Fruit fly (Drosophila melanogaster): ENCODE measurements around the gene beat-IV.
A peak's percentile ranks its signal among the peaks of the same experiment; 100 is the strongest.

Gene beat-IV

DNA sequence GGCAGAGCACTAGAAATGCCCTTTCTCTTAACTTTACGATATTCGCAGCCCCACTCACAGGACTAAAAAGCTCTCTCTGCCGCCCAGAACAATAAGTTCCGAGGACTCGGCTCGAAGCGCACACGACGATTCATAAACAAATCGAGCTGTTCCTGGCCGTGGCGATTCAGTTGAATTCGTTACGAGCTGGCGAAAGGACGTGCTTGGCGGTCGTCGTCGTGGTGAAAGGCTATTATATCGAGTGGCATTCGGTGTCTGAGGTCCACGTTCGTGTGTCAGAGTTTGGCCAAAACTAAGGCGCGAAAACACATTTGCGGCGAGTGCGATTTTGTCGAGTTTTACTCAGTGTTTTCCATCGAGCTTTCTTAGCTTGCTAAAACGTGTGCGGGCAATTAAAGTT, at the start of gene beat-IV:
Gene beat-IV, plus strand, starts transcription at position 169 of the 400 bp plus-strand sequence.
- TF ChIP-seq usp (GFP tag; optimal IDR thresholded peaks at IDR 0.05) (no peak), EcR (GFP tag; optimal IDR thresholded peaks at IDR 0.05) (no peak), Dll (optimal IDR thresholded peaks at IDR 0.05) (no peak), CG8478 (optimal IDR thresholded peaks at IDR 0.05) (no peak), psq (optimal IDR thresholded peaks at IDR 0.05) (no peak), pan (optimal IDR thresholded peaks at IDR 0.05) (no peak)

DNA sequence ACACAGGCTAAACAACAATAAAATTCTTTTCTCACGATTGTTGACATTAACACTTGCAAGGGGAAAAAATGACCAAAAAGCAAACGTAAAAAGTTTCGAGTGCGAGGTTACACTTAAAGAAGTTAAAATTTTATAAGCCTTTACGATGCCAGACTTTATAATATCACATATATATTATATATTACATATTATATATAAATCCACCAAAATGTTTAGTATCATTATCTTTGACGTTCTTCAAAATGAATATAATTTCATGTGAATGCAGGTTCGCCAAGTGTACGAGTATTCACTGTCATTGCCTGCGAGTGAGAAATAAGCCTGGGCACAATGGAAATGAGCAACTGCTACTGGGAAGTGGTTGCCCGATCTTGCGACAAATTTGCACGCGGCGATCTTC, 48.9 kb upstream of the beat-IV start:
- TF ChIP-seq CG8478 (optimal IDR thresholded peaks at IDR 0.05): no peak
- TF ChIP-seq usp (GFP tag; optimal IDR thresholded peaks at IDR 0.05): no peak
- no peak for TF ChIP-seq psq (optimal IDR thresholded peaks at IDR 0.05)
- no peak for TF ChIP-seq Dll (optimal IDR thresholded peaks at IDR 0.05)
- no peak for TF ChIP-seq pan (optimal IDR thresholded peaks at IDR 0.05)
- no peak for TF ChIP-seq EcR (GFP tag; optimal IDR thresholded peaks at IDR 0.05)

DNA sequence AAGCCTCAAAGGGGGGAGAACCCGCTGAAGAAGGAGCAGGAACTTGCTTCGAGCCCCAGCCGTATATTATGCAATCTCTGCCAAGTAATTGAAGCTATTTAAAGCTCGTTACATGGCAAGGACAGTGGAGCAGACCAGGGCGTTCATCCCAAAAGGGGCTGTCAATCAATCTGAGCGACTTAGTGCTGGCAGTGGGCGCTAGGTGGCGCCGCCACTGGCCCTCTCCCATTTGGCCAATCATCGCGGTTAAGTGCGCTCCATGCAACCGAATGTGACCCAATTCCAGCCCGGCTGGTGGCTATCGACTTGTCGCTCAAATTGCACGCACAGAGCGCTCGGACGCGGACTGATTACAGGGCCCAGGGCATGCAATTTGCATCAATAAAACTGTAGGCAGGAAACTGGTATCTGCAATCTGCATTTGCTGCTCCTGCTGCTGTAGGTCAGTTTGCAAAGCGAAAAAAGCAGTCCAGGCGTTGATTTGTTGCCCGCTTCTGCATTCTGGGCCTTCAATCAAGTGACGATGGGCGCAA, 47.7 kb upstream of the beat-IV start:
- TF ChIP-seq usp (GFP tag; optimal IDR thresholded peaks at IDR 0.05) (no peak), CG8478 (optimal IDR thresholded peaks at IDR 0.05) (no peak), EcR (GFP tag; optimal IDR thresholded peaks at IDR 0.05) (no peak), pan (optimal IDR thresholded peaks at IDR 0.05) (no peak), Dll (optimal IDR thresholded peaks at IDR 0.05) (peak; percentile 78)

DNA sequence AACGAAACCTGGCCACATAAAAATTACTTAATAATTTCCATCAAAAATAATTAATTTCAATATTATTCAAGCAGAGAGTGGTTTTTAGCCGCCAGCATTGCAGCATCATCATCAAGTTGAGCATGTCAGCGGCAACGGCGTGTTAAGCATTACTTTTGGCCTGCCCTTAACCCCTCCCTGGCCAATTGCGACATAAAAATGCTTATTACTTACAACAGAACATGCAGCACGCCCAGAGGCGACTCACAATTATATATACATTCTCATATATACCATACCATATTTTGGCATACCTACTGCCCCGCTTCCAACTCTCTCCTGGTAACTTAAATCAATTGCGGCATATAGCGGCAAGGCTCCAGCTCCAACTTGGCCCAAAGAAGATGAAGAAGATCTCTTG, 45.9 kb upstream of the beat-IV start:
- TF ChIP-seq Dll (optimal IDR thresholded peaks at IDR 0.05) (peak; percentile 29), EcR (GFP tag; optimal IDR thresholded peaks at IDR 0.05) (no peak)

DNA sequence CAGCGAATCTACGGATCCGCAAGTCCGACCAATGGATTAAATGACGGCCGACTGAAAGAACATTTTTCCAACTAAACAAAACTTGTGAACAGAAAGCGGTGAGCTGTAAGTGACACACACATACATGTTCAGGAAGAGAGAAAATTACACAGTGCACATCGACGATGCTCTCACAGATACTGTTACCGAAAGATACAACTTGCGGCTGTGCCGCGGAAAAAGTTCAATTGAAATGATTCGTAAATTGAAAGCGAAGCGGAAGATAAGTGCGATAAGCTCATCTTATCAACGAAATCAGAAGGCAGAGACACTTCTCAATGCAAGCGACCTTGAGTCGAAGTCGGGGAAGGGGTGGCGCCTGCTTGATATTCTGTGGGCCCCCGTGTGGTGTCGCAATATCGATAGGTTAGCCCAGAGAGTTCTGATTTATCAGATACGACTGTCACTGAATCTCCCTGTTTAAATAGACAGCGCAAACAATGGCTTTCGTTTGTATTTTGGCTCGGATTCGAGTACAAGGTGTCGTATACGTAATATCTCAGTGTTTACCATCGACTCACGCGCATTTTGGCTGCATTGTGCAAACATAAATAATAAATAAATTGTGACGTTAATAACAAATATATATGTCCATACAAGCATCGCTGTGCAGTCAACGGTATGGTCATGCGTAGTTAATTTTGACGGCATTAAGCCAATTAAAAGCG, 37.7 kb upstream of the beat-IV start, which contains the start of gene Irk2:
Gene Irk2, minus strand, starts transcription at position 51 of the 707 bp plus-strand sequence.
- TF ChIP-seq pan (optimal IDR thresholded peaks at IDR 0.05) (no peak), EcR (GFP tag; optimal IDR thresholded peaks at IDR 0.05) (no peak), CG8478 (optimal IDR thresholded peaks at IDR 0.05) (no peak), usp (GFP tag; optimal IDR thresholded peaks at IDR 0.05) (no peak), psq (optimal IDR thresholded peaks at IDR 0.05) (no peak), Dll (optimal IDR thresholded peaks at IDR 0.05) (no peak)

DNA sequence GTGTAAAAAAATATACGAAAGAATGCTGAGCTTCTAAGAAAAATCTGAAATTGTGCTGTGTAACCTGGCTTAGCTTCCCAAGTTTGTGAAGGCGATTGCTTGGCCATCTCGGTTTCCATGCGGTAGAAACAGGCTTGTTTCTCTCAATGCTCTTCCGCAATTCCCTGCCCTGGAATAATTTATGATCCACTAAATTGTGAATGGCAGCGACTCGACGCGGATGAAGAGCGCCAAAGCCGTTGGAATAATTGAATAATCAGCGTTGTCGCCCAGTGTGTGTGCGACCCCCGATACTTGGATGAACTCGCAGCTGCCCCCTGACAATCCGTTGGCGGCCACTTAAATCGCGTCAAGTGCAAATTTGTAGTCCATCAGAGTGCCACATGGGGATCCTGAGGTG, 35.7 kb upstream of the beat-IV start, which contains the start of gene CG10177:
Gene CG10177, minus strand, starts transcription at position 101 of the 400 bp plus-strand sequence.
- TF ChIP-seq usp (GFP tag; optimal IDR thresholded peaks at IDR 0.05) (no peak), EcR (GFP tag; optimal IDR thresholded peaks at IDR 0.05) (no peak), psq (optimal IDR thresholded peaks at IDR 0.05) (no peak), CG8478 (optimal IDR thresholded peaks at IDR 0.05) (no peak), Dll (optimal IDR thresholded peaks at IDR 0.05) (no peak), pan (optimal IDR thresholded peaks at IDR 0.05) (no peak)

DNA sequence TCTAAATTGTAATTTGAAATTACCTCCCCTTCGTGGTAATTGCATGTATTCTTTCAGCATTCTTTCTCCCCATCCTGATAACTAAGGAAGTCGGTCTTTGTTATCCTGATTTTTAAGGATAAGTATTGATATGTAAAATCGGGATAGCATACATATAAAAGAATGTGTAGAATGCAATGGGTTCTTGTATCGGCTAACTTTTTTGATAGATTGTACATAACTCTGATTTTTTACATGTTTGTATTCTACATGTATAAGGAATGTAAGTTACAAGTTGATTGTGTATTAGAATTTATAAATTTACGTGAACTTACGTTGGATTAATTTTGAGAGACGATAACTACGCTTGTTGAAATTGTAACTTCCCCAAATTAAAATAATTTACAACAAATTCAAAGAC, 34.9 kb upstream of the beat-IV start:
- TF ChIP-seq pan (optimal IDR thresholded peaks at IDR 0.05) (no peak), EcR (GFP tag; optimal IDR thresholded peaks at IDR 0.05) (no peak), usp (GFP tag; optimal IDR thresholded peaks at IDR 0.05) (no peak), CG8478 (optimal IDR thresholded peaks at IDR 0.05) (no peak), Dll (optimal IDR thresholded peaks at IDR 0.05) (no peak), psq (optimal IDR thresholded peaks at IDR 0.05) (no peak)

DNA sequence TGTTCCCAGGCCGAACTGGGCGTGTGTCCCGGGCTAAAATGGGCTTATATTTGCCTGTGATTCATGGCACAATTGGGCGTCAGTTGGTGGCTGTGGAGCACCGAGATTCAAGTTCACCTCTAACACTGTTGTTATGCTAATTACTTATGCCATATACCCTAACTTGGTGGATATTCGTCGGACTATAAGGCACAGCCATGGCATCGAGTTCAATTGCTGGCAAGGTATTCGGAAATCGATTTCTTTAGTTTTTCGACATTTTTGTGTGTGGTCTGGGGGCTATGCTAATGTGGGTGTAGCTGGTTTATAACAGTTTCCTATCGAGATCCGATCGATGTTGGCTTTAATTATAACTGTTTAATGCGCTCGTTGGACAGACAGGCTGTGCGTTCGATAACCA, 31.1 kb upstream of the beat-IV start:
- TF ChIP-seq usp (GFP tag; optimal IDR thresholded peaks at IDR 0.05) (no peak), pan (optimal IDR thresholded peaks at IDR 0.05) (no peak), EcR (GFP tag; optimal IDR thresholded peaks at IDR 0.05) (no peak), Dll (optimal IDR thresholded peaks at IDR 0.05) (no peak), psq (optimal IDR thresholded peaks at IDR 0.05) (no peak), CG8478 (optimal IDR thresholded peaks at IDR 0.05) (no peak)

DNA sequence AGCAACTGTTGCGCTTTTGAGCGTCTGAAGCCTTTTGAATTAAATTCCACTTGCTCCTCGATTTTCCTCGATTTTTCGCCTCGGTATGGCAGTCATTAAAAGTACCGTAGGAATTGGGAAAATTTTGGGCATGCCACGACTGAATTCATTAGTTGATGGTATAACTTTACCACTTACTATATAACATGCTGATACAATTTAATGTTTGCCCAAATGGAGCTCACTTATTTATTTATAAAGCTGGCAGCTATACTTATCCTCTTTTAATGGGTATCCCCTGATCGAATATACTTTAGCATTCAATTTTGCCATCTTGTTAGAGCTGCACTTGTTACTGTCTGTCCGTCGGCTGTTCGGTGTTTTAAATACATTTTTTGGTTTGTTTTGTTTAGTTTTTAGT, 29.8 kb upstream of the beat-IV start:
- no peak for TF ChIP-seq usp (GFP tag; optimal IDR thresholded peaks at IDR 0.05)
- no peak for TF ChIP-seq CG8478 (optimal IDR thresholded peaks at IDR 0.05)
- TF ChIP-seq psq (optimal IDR thresholded peaks at IDR 0.05): no peak

DNA sequence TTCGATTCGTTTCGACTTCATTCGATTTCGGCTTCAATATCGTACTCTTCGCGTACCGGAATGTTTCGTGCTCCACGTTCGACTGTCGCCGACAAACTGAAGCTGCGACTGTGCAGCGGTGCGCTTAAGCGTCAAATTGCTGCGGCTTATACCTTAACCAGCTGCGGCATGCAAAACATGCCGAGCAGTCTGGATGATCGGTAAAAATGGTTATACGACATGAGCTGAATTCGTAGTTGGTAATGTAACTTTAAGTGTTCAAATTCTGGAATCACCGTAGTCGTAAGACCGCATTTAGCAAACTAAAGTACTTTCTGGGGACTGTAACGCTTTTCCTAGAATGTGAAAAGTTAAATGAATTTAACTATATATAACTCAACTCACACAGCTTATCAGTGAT, 26.3 kb upstream of the beat-IV start, which contains the start of gene CG10175:
Gene CG10175, minus strand, starts transcription at position 101 of the 400 bp plus-strand sequence.
- TF ChIP-seq Dll (optimal IDR thresholded peaks at IDR 0.05): no peak
- no peak for TF ChIP-seq CG8478 (optimal IDR thresholded peaks at IDR 0.05)

DNA sequence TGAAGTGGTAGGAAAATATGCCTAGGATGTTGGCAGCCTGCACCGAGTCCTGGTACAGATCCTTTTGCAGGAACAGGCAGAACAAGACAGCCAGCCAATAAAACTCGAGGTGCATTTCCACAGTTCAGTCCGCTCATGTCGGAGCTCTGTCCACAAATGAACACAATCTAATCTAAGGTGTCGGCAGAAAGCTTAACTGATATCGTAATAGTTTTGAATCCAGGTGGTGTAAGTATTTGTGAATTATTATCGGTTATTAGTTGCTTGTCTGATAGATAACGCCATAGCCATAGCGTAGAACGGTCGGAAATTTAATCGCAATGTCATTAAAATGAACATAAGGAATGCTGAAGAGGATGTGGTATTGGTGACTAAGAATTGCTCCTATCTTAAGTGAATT, 22.6 kb upstream of the beat-IV start, which contains the start of gene Ugt303B3:
Gene Ugt303B3, minus strand, starts transcription at position 159 of the 400 bp plus-strand sequence.
- TF ChIP-seq pan (optimal IDR thresholded peaks at IDR 0.05) (no peak), CG8478 (optimal IDR thresholded peaks at IDR 0.05) (no peak), psq (optimal IDR thresholded peaks at IDR 0.05) (no peak), EcR (GFP tag; optimal IDR thresholded peaks at IDR 0.05) (no peak), usp (GFP tag; optimal IDR thresholded peaks at IDR 0.05) (no peak), Dll (optimal IDR thresholded peaks at IDR 0.05) (no peak)

DNA sequence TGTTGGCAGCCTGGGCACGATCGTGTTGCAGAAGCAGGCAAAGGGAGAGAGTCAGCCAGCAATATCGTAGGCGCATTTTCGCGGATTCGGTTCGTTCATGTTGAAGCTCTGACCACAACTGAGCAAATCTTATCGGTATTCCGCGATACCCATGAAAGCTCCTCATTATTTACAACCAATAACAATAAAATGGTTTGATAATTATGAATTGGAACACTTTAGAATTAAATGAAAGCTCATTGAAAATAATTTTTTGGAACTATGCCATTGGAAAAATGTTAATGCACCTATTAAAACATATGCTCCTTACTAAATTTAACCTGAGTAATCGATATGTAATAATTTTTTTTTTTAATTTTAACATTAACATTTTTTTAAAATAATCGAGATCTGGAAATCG, 20.6 kb upstream of the beat-IV start, which contains the start of gene Ugt303B1:
Gene Ugt303B1, minus strand, starts transcription at position 101 of the 400 bp plus-strand sequence.
- TF ChIP-seq pan (optimal IDR thresholded peaks at IDR 0.05) (no peak), usp (GFP tag; optimal IDR thresholded peaks at IDR 0.05) (no peak), Dll (optimal IDR thresholded peaks at IDR 0.05) (no peak), psq (optimal IDR thresholded peaks at IDR 0.05) (no peak), CG8478 (optimal IDR thresholded peaks at IDR 0.05) (no peak), EcR (GFP tag; optimal IDR thresholded peaks at IDR 0.05) (no peak)
